Fruit fly (Drosophila melanogaster) whole organism, wandering third instar larva: Measurements from ENCODE around the gene RabX6.

Source experiments
- CG9705 ChIP-seq: fragments of 200-800 bp; sonication (Bioruptor generic); optimal IDR thresholded peaks from 2 replicates; lab custom pipeline; 2018; ENCODE audit warnings: missing biosample characterization, mild to moderate bottlenecking, missing genetic modification characterization
- CrebA ChIP-seq: fragments of 200-800 bp; sonication (Bioruptor generic); optimal IDR thresholded peaks from 2 replicates; lab custom pipeline; 2016; ENCODE audit warnings: missing biosample characterization, mild to moderate bottlenecking, missing genetic modification characterization, borderline replicate concordance
- Hr78 ChIP-seq: fragments of >200 bp; optimal IDR thresholded peaks from 2 replicates; lab custom pipeline; 2017; ENCODE audit warnings: missing biosample characterization, missing genetic modification characterization
- OdsH ChIP-seq: fragments of 200-800 bp; sonication (Bioruptor generic); optimal IDR thresholded peaks from 2 replicates; lab custom pipeline; 2016; ENCODE audit warnings: missing biosample characterization, mild to moderate bottlenecking, missing genetic modification characterization
- Rel ChIP-seq, 2 experiments: fragments of 200-800 bp; sonication (Bioruptor generic) in 1 of 2; optimal IDR thresholded peaks; 2 replicates in 1 of 2; 3 replicates in 1 of 2; lab custom pipeline; 2016 to 2019; ENCODE audit warnings: mild to moderate bottlenecking in 2 of 2, missing biosample characterization in 2 of 2, missing genetic modification characterization in 2 of 2, moderate library complexity in 1 of 2
- Sp1 ChIP-seq: fragments of 200-800 bp; sonication (Bioruptor generic); optimal IDR thresholded peaks from 3 replicates; lab custom pipeline; 2019; ENCODE audit warnings: missing biosample characterization, mild to moderate bottlenecking, missing genetic modification characterization, moderate library complexity
- dmrt93B ChIP-seq: fragments of 200-800 bp; sonication (Bioruptor generic); optimal IDR thresholded peaks from 2 replicates; lab custom pipeline; 2018; ENCODE audit warnings: missing biosample characterization, mild to moderate bottlenecking, missing genetic modification characterization
- ey ChIP-seq: fragments of 200-800 bp; sonication (Bioruptor generic); optimal IDR thresholded peaks from 2 replicates; lab custom pipeline; 2016; ENCODE audit warnings: missing biosample characterization, missing genetic modification characterization
- fru ChIP-seq: fragments of 200-800 bp; sonication (Bioruptor generic); optimal IDR thresholded peaks from 3 replicates; lab custom pipeline; 2016; ENCODE audit warnings: missing biosample characterization, mild to moderate bottlenecking, missing genetic modification characterization
- h ChIP-seq: fragments of 200-800 bp; sonication (Bioruptor generic); optimal IDR thresholded peaks from 3 replicates; lab custom pipeline; 2016; ENCODE audit warnings: missing biosample characterization, mild to moderate bottlenecking, missing genetic modification characterization
- lola ChIP-seq: fragments of >200 bp; optimal IDR thresholded peaks from 2 replicates; lab custom pipeline; 2017; ENCODE audit warnings: missing biosample characterization, missing genetic modification characterization
- psq ChIP-seq: fragments of 200-800 bp; sonication (Bioruptor generic); optimal IDR thresholded peaks from 3 replicates; lab custom pipeline; 2017; ENCODE audit warnings: missing biosample characterization, mild to moderate bottlenecking, missing genetic modification characterization, moderate library complexity
- sv ChIP-seq: fragments of 200-800 bp; sonication (Bioruptor generic); optimal IDR thresholded peaks from 3 replicates; lab custom pipeline; 2016; ENCODE audit warnings: missing biosample characterization, missing genetic modification characterization

- TF ChIP-seq psq (GFP tag; lab: Kevin White, UChicago) (no peak), dmrt93B (GFP tag; lab: Kevin White, UChicago) (no peak), lola (GFP tag; lab: Kevin White, UChicago) (no peak), Hr78 (no peak), Rel (GFP tag; optimal IDR thresholded peaks at IDR 0.05; lab: Kevin White, UChicago) (no peak), Rel (tag; optimal IDR thresholded peaks at IDR 0.05; lab: Kevin White, UChicago) (no peak), ey (GFP tag; lab: Kevin White, UChicago) (no peak), h (GFP tag; lab: Kevin White, UChicago) (no peak), CG9705 (no peak), OdsH (GFP tag; lab: Kevin White, UChicago) (no peak), CrebA (GFP tag; lab: Kevin White, UChicago) (no peak), sv (GFP tag; lab: Kevin White, UChicago) (no peak), fru (GFP tag; lab: Kevin White, UChicago) (no peak), Sp1 (GFP tag; lab: Kevin White, UChicago) (no peak)
These were observed 48.9 kb upstream of the RabX6 start for dm6 chr3L:641436-641835.
